Worm (Caenorhabditis elegans): ENCODE results near the gene glna-2.

The glna-2 gene

DNA sequence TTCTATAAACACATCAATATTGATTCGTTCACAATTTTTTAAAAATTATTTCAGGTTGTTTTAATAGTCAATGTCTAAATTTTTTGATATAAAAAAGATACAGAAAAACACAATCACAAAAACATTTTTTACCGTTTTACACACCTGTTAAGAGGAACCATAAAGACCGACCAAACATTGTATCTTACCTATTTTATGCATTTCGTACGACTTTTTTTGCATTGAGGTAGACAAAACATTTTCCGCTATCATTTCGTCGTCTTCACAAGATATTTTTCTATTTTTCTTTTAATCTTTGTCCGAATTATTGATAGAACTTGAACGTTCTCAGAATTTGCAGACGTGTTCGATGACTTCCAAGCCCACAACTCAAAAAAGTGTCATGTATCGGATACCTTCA, at the start of gene glna-2:
Gene glna-2, plus strand, starts transcription at position 301 of the 400 bp plus-strand sequence.
- no peak for TF ChIP-seq ama-1 (optimal IDR thresholded peaks at IDR 0.05)
- TF ChIP-seq B0310.2 (tag; optimal IDR thresholded peaks at IDR 0.05) = no peak
- no peak for TF ChIP-seq aly-1 (tag; optimal IDR thresholded peaks at IDR 0.05)
- TF ChIP-seq tbx-11 (GFP tag; IDR thresholded peaks at IDR 0.05) = no peak
- TF ChIP-seq ets-7 (tag; optimal IDR thresholded peaks at IDR 0.05) = no peak
- TF ChIP-seq sea-1 (GFP tag; conservative IDR thresholded peaks at IDR 0.05) = no peak
- TF ChIP-seq hmbx-1 (tag; optimal IDR thresholded peaks at IDR 0.05) = no peak
- no peak for TF ChIP-seq tra-4 (tag; optimal IDR thresholded peaks at IDR 0.05)
- no peak for TF ChIP-seq flt-1 (GFP tag; IDR thresholded peaks at IDR 0.05)

DNA sequence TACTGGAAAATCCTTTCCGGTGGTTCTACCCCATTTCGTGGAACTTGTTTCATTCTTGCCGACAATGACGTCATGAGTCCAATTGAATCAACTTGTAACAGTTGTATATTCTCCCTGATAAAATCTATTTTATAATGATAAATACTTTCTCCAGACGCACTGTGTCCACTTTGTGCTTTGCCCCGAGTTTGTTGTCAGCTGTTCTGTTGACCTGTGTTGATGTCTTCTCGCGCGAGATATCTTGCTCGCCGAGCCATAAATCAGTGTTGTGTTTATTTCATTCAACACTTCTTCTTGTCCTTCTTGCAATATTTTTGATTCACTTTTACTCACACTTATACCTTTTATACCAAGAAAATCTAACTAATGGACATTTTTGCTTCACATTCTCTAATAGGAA, 46.3 kb upstream of the glna-2 start:
- TF ChIP-seq sea-1 (GFP tag; conservative IDR thresholded peaks at IDR 0.05) = no peak
- TF ChIP-seq ets-7 (tag; optimal IDR thresholded peaks at IDR 0.05) = no peak
- no peak for TF ChIP-seq ceh-36 (tag; optimal IDR thresholded peaks at IDR 0.05)
- no peak for TF ChIP-seq tbx-11 (GFP tag; IDR thresholded peaks at IDR 0.05)
- TF ChIP-seq pes-1 (GFP tag; IDR thresholded peaks at IDR 0.05) = no peak
- TF ChIP-seq flt-1 (GFP tag; IDR thresholded peaks at IDR 0.05) = no peak

DNA sequence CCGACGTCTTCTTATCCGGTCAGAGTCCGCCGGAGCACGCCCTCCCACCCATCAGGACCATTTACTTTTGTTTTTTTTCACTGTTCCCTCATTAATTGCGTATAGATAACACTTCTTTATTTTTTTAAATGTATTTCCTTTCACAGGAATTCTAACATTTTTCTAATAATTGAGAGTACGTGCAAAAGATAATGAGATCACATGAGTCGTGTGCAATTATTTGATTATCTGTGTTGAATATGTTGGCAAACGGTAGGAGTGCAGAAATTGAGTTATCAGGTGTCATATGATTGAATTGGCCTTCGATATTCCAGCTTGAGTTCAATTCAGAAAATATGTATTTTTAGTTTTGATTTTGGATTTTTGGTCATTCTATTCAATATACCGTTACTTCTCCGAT, 40.0 kb upstream of the glna-2 start:
- TF ChIP-seq scrt-1 (GFP tag; IDR thresholded peaks at IDR 0.05) (no peak), ama-1 (optimal IDR thresholded peaks at IDR 0.05) (no peak), B0310.2 (tag; optimal IDR thresholded peaks at IDR 0.05) (no peak), pes-1 (GFP tag; IDR thresholded peaks at IDR 0.05) (no peak), ceh-36 (tag; optimal IDR thresholded peaks at IDR 0.05) (no peak), hmg-4 (GFP tag; optimal IDR thresholded peaks at IDR 0.05) (no peak), tra-4 (tag; optimal IDR thresholded peaks at IDR 0.05) (no peak), flt-1 (GFP tag; IDR thresholded peaks at IDR 0.05) (no peak), aly-1 (tag; optimal IDR thresholded peaks at IDR 0.05) (no peak), ceh-13 (GFP tag; optimal IDR thresholded peaks at IDR 0.05) (no peak), sea-1 (GFP tag; conservative IDR thresholded peaks at IDR 0.05) (no peak), tbx-37 (GFP tag; conservative IDR thresholded peaks at IDR 0.05) (no peak), tbx-11 (GFP tag; IDR thresholded peaks at IDR 0.05) (no peak), F13C5.2 (tag; optimal IDR thresholded peaks at IDR 0.05) (no peak), ets-7 (tag; optimal IDR thresholded peaks at IDR 0.05) (no peak), hnd-1 (tag; optimal IDR thresholded peaks at IDR 0.05) (no peak), hmbx-1 (tag; optimal IDR thresholded peaks at IDR 0.05) (no peak)

DNA sequence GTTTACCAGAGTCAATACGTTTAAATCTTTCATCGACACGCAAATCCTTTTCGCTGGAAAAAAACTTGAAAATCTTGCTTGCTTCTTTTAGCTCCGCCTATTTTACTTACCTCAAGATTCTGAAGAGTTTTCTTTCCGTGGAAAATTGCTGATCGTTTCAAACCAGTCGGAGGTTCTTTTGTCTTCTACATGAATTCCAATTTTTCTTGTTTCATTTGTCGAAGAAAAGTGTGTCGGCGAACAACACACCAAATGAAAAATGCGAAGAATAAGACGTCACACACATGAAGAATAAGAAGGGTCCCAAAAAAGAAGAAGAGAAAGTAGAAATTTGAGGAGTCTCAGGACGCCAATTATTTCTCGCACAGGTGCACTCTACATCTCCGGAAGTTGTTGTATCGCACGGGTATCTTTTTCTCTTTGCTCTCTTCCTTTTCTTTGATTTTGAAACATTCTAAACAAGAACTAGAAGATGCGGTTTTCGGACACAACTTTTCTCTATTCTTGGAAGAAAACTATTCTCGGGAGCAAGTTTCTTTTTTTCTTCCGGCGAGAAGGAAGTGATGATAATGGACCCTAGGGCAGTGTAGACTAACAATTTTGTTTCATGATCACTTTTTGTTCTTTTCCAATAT, 34.1 kb upstream of the glna-2 start:
- TF ChIP-seq ama-1 (optimal IDR thresholded peaks at IDR 0.05) = no peak
- no peak for TF ChIP-seq hmg-4 (GFP tag; optimal IDR thresholded peaks at IDR 0.05)
- TF ChIP-seq sea-1 (GFP tag; conservative IDR thresholded peaks at IDR 0.05) = no peak
- no peak for TF ChIP-seq scrt-1 (GFP tag; IDR thresholded peaks at IDR 0.05)
- no peak for TF ChIP-seq hnd-1 (tag; optimal IDR thresholded peaks at IDR 0.05)
- TF ChIP-seq F13C5.2 (tag; optimal IDR thresholded peaks at IDR 0.05) = no peak
- no peak for TF ChIP-seq ceh-36 (tag; optimal IDR thresholded peaks at IDR 0.05)
- TF ChIP-seq flt-1 (GFP tag; IDR thresholded peaks at IDR 0.05) = no peak
- no peak for TF ChIP-seq aly-1 (tag; optimal IDR thresholded peaks at IDR 0.05)
- TF ChIP-seq tbx-37 (GFP tag; conservative IDR thresholded peaks at IDR 0.05) = no peak
- TF ChIP-seq ceh-13 (GFP tag; optimal IDR thresholded peaks at IDR 0.05) = no peak
- TF ChIP-seq pes-1 (GFP tag; IDR thresholded peaks at IDR 0.05) = no peak
- TF ChIP-seq tbx-11 (GFP tag; IDR thresholded peaks at IDR 0.05) = no peak
- TF ChIP-seq tra-4 (tag; optimal IDR thresholded peaks at IDR 0.05) = no peak
- TF ChIP-seq ets-7 (tag; optimal IDR thresholded peaks at IDR 0.05) = no peak
- no peak for TF ChIP-seq hmbx-1 (tag; optimal IDR thresholded peaks at IDR 0.05)
- TF ChIP-seq B0310.2 (tag; optimal IDR thresholded peaks at IDR 0.05) = no peak

DNA sequence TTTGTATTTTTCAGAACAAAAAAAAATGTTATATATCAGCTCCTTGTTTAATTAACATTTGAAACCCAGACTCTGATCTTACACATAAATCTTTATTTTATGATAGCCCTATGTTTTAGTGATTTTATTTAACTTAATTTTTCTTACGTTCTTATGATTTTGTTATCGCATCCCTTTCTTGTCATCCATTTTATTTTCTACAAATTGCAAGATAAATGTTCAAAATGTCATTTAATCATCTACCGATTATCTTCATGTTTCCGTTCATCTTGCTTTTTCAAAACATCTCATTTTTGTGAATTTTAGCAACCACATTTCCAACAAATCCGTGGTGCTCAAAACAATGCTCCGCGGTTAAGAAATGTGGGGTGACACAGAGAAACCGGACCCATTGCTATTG, 32.1 kb upstream of the glna-2 start, which contains the start of gene DH11.5:
Gene DH11.5, plus strand, starts transcription at position 301 of the 400 bp plus-strand sequence.
- TF ChIP-seq hnd-1 (tag; optimal IDR thresholded peaks at IDR 0.05) (no peak), B0310.2 (tag; optimal IDR thresholded peaks at IDR 0.05) (no peak), pes-1 (GFP tag; IDR thresholded peaks at IDR 0.05) (no peak), tbx-37 (GFP tag; conservative IDR thresholded peaks at IDR 0.05) (no peak), aly-1 (tag; optimal IDR thresholded peaks at IDR 0.05) (no peak)

DNA sequence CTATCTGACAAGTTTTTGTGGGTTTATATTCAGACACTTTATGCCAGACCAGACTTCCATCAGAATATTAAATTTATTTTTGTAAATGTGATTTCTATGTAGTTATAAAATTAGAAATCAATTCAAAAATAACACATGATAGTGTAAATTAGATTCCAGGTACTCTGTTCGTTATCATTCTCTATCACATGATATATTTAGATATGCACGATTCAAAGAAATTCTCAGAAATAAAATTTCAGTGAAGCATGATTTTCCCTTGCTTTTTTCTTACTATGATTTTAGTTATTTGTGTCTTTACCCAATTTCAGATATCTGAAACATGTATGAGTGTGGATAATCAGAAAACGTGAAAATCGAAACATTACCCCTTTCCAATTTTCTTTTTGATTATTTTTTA, 30.9 kb upstream of the glna-2 start:
- TF ChIP-seq hmbx-1 (tag; optimal IDR thresholded peaks at IDR 0.05) (no peak), flt-1 (GFP tag; IDR thresholded peaks at IDR 0.05) (no peak), B0310.2 (tag; optimal IDR thresholded peaks at IDR 0.05) (no peak), ama-1 (optimal IDR thresholded peaks at IDR 0.05) (no peak), F13C5.2 (tag; optimal IDR thresholded peaks at IDR 0.05) (no peak), aly-1 (tag; optimal IDR thresholded peaks at IDR 0.05) (no peak), hnd-1 (tag; optimal IDR thresholded peaks at IDR 0.05) (no peak), ets-7 (tag; optimal IDR thresholded peaks at IDR 0.05) (no peak), scrt-1 (GFP tag; IDR thresholded peaks at IDR 0.05) (no peak), tra-4 (tag; optimal IDR thresholded peaks at IDR 0.05) (no peak), hmg-4 (GFP tag; optimal IDR thresholded peaks at IDR 0.05) (no peak), pes-1 (GFP tag; IDR thresholded peaks at IDR 0.05) (no peak), sea-1 (GFP tag; conservative IDR thresholded peaks at IDR 0.05) (no peak), ceh-13 (GFP tag; optimal IDR thresholded peaks at IDR 0.05) (no peak)

DNA sequence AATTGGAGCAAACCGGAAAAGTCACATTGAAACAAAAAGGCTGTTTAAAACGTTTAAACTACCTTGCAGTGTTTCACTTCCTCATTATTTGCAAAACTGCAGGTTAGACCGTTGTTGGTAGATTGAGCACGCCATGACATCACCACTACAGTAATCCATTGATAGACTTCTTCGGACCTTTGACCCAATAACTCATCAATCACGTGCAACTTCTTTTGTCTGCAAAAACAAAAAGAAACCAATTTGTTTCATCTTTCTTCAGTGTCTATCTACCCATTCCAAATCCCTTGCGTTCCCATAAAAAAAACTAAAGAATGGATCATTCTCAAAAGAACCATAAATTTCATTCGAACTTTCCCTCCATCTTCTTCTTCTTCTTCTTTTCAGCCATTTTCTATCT, 27.4 kb upstream of the glna-2 start:
- TF ChIP-seq tra-4 (tag; optimal IDR thresholded peaks at IDR 0.05) = no peak
- no peak for TF ChIP-seq F13C5.2 (tag; optimal IDR thresholded peaks at IDR 0.05)
- TF ChIP-seq pes-1 (GFP tag; IDR thresholded peaks at IDR 0.05) = no peak
- TF ChIP-seq scrt-1 (GFP tag; IDR thresholded peaks at IDR 0.05) = no peak

DNA sequence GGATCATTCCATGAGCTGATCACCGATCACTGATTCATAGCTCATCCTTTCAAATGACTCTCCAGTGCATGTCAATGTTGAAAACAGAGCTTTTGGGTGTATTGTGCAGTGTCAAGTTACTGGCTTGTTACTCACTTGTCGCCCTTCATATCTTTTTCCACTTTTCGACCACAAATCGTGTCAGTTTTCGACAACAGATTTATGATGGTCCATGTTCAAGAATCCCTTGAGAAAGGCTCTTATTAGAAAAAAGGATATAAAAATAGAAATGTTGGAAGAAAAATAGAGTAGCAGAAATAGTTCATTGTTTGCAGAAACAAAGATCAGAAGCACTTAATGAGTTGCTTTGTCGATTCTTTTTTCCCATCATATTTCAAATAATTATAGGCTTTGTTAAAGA, 25.0 kb upstream of the glna-2 start:
- TF ChIP-seq hnd-1 (tag; optimal IDR thresholded peaks at IDR 0.05) = no peak

Data from whole organism, early embryonic.